Worm (Caenorhabditis elegans) whole organism, L1 larva: Measurements from ENCODE around the gene lec-1.
A peak's percentile ranks its signal among the peaks of the same experiment; 100 is the strongest.

ENCODE experiments used
- C04F5.9 ChIP-seq: sonication (generic microtip); optimal IDR thresholded peaks from 2 replicates; lab custom pipeline; 2016; ENCODE audit warnings: missing genetic modification characterization, missing compliant biosample characterization
- C16A3.4 ChIP-seq: fragments of 150-350 bp; optimal IDR thresholded peaks from 2 replicates; lab custom pipeline; 2014; ENCODE audit warnings: missing biosample characterization, missing genetic modification characterization
- C34B4.2 ChIP-seq: sonication (generic microtip); optimal IDR thresholded peaks from 2 replicates; lab custom pipeline; 2017; ENCODE audit warnings: mild to moderate bottlenecking, missing genetic modification characterization, missing compliant biosample characterization
- F16B12.6 ChIP-seq: fragments of 150-350 bp; optimal IDR thresholded peaks from 2 replicates; lab custom pipeline; 2014; ENCODE audit warnings: missing biosample characterization, missing genetic modification characterization
- aly-2 ChIP-seq: fragments of 150-350 bp; optimal IDR thresholded peaks from 2 replicates; lab custom pipeline; 2014; ENCODE audit warnings: missing biosample characterization, missing genetic modification characterization
- ama-1 ChIP-seq: fragments of 150-350 bp; optimal IDR thresholded peaks from 2 replicates; lab custom pipeline; 2014
- blmp-1 ChIP-seq: fragments of 150-350 bp; optimal IDR thresholded peaks from 2 replicates; lab custom pipeline; 2014; ENCODE audit warnings: missing biosample characterization, missing genetic modification characterization
- ceh-8 ChIP-seq: fragments of 200-800 bp; sonication (Bioruptor generic); optimal IDR thresholded peaks from 2 replicates; lab custom pipeline; 2018; ENCODE audit warnings: mild to moderate bottlenecking, missing genetic modification characterization, moderate library complexity, missing compliant biosample characterization
- ceh-82 ChIP-seq, 3 experiments: fragments of 150-350 bp in 1 of 3; sonication (generic microtip) in 2 of 3; optimal IDR thresholded peaks; 2 replicates each; lab custom pipeline; 2014 to 2017; ENCODE audit warnings: missing biosample characterization in 3 of 3, missing genetic modification characterization in 3 of 3
- ceh-88 ChIP-seq: fragments of 200-800 bp; sonication (Bioruptor generic); IDR thresholded peaks from 2 replicates; pipeline ENCODE4 v1.3.6; 2022; ENCODE audit warnings: missing genetic modification characterization, missing compliant biosample characterization
- ces-1 ChIP-seq: fragments of 150-350 bp; optimal IDR thresholded peaks from 2 replicates; lab custom pipeline; 2014; ENCODE audit warnings: missing biosample characterization, missing genetic modification reagents, missing genetic modification characterization
- dpl-1 ChIP-seq, 3 experiments: fragments of 150-350 bp in 2 of 3; sonication (generic microtip) in 1 of 3; optimal IDR thresholded peaks; 2 replicates each; lab custom pipeline; 2014 to 2017; ENCODE audit warnings: missing biosample characterization in 3 of 3, missing genetic modification characterization in 3 of 3, missing genetic modification reagents in 3 of 3
- dsc-1 ChIP-seq: sonication (generic microtip); optimal IDR thresholded peaks from 2 replicates; lab custom pipeline; 2016; ENCODE audit warnings: mild to moderate bottlenecking, missing genetic modification characterization, missing compliant biosample characterization
- efl-1 ChIP-seq, 4 experiments: fragments of 150-350 bp; optimal IDR thresholded peaks in 3 of 4; peaks in 1 of 4; 1 replicate in 1 of 4; 2 replicates in 3 of 4; lab custom pipeline; 2014; ENCODE audit warnings: missing biosample characterization in 2 of 4, missing genetic modification characterization in 2 of 4, missing genetic modification reagents in 2 of 4
- egl-13 ChIP-seq: sonication (generic microtip); optimal IDR thresholded peaks from 2 replicates; lab custom pipeline; 2016; ENCODE audit warnings: missing genotype, missing genetic modification reagents, missing genetic modification characterization, missing compliant biosample characterization
- egl-27 ChIP-seq, 2 experiments: fragments of 150-350 bp in 1 of 2; sonication (generic microtip); optimal IDR thresholded peaks; 3 replicates each; lab custom pipeline; 2017 to 2018; ENCODE audit warnings: missing biosample characterization in 2 of 2, missing genetic modification characterization in 2 of 2, missing genetic modification reagents in 2 of 2
- elt-2 ChIP-seq: sonication (generic microtip); optimal IDR thresholded peaks from 2 replicates; lab custom pipeline; 2016; ENCODE audit warnings: missing genetic modification characterization, mild to moderate bottlenecking, inconsistent platforms, missing compliant biosample characterization, missing genetic modification reagents
- ets-5 ChIP-seq: fragments of 200-800 bp; sonication (Bioruptor generic); IDR thresholded peaks from 2 replicates; pipeline ENCODE4 v1.3.6; 2022; ENCODE audit warnings: missing genetic modification characterization, missing compliant biosample characterization
- fkh-10 ChIP-seq: sonication (generic microtip); optimal IDR thresholded peaks from 2 replicates; lab custom pipeline; 2017; ENCODE audit warnings: missing biosample characterization, missing genetic modification reagents, missing genetic modification characterization
- fkh-8 ChIP-seq: sonication (generic microtip); optimal IDR thresholded peaks from 2 replicates; lab custom pipeline; 2016; ENCODE audit warnings: mild to moderate bottlenecking, missing genetic modification characterization, missing compliant biosample characterization
- irx-1 ChIP-seq: sonication (generic microtip); optimal IDR thresholded peaks from 2 replicates; lab custom pipeline; 2016; ENCODE audit warnings: missing genetic modification characterization, missing compliant biosample characterization
- lin-14 ChIP-seq: fragments of 200-800 bp; sonication (Bioruptor generic); optimal IDR thresholded peaks from 2 replicates; lab custom pipeline; 2018; ENCODE audit warnings: mild to moderate bottlenecking, missing genetic modification characterization, moderate library complexity, missing compliant biosample characterization
- lin-35 ChIP-seq, 2 experiments: fragments of 150-350 bp; optimal IDR thresholded peaks; 2 replicates each; lab custom pipeline; 2014; ENCODE audit warnings: missing biosample characterization in 2 of 2, missing genetic modification characterization in 2 of 2, missing genetic modification reagents in 2 of 2
- lsy-2 ChIP-seq, 2 experiments: fragments of 150-350 bp; optimal IDR thresholded peaks; 2 replicates each; lab custom pipeline; 2014; ENCODE audit warnings: missing biosample characterization in 2 of 2, missing genetic modification characterization in 2 of 2
- mab-9 ChIP-seq: fragments of 200-800 bp; sonication (Bioruptor generic); IDR thresholded peaks from 2 replicates; pipeline ENCODE4 v1.3.6; 2022; ENCODE audit warnings: missing genetic modification reagents, missing genetic modification characterization, missing compliant biosample characterization
- mef-2 ChIP-seq: fragments of 150-350 bp; optimal IDR thresholded peaks from 2 replicates; lab custom pipeline; 2014; ENCODE audit warnings: missing biosample characterization, missing genetic modification characterization
- nhr-11 ChIP-seq: fragments of 150-350 bp; optimal IDR thresholded peaks from 2 replicates; lab custom pipeline; 2014; ENCODE audit warnings: missing biosample characterization, missing genetic modification characterization
- nhr-20 ChIP-seq: sonication (generic microtip); optimal IDR thresholded peaks from 2 replicates; lab custom pipeline; 2016; ENCODE audit warnings: mild to moderate bottlenecking, missing genetic modification characterization, missing compliant biosample characterization
- nhr-47 ChIP-seq: sonication (generic microtip); optimal IDR thresholded peaks from 2 replicates; lab custom pipeline; 2016; ENCODE audit warnings: mild to moderate bottlenecking, missing genetic modification characterization, moderate library complexity, missing compliant biosample characterization
- nhr-71 ChIP-seq: sonication (generic microtip); optimal IDR thresholded peaks from 2 replicates; lab custom pipeline; 2016; ENCODE audit warnings: mild to moderate bottlenecking, missing genetic modification characterization, moderate library complexity, missing compliant biosample characterization
- nhr-76 ChIP-seq: sonication (generic microtip); optimal IDR thresholded peaks from 2 replicates; lab custom pipeline; 2017; ENCODE audit warnings: missing biosample characterization, missing genetic modification characterization
- nhr-77 ChIP-seq: fragments of 150-350 bp; optimal IDR thresholded peaks from 2 replicates; lab custom pipeline; 2014; ENCODE audit warnings: missing biosample characterization, missing genetic modification characterization
- nhr-84 ChIP-seq: sonication (generic microtip); optimal IDR thresholded peaks from 2 replicates; lab custom pipeline; 2017; ENCODE audit warnings: missing biosample characterization, missing genetic modification characterization
- nhr-90 ChIP-seq: sonication (generic microtip); optimal IDR thresholded peaks from 2 replicates; lab custom pipeline; 2016; ENCODE audit warnings: mild to moderate bottlenecking, missing genetic modification characterization, missing compliant biosample characterization; ENCODE audit not compliant: poor library complexity
- pag-3 ChIP-seq: sonication (generic microtip); optimal IDR thresholded peaks from 2 replicates; lab custom pipeline; 2017; ENCODE audit warnings: missing genetic modification characterization, mild to moderate bottlenecking, missing compliant biosample characterization, antibody characterized with exemption, borderline replicate concordance; ENCODE audit not compliant: insufficient read depth
- pax-3 ChIP-seq: fragments of 200-800 bp; sonication (Bioruptor generic); optimal IDR thresholded peaks from 2 replicates; lab custom pipeline; 2018; ENCODE audit warnings: mild to moderate bottlenecking, missing genetic modification characterization, moderate library complexity, missing compliant biosample characterization
- pqm-1 ChIP-seq: sonication (generic microtip); optimal IDR thresholded peaks from 3 replicates; lab custom pipeline; 2017; ENCODE audit warnings: missing biosample characterization, missing genetic modification characterization
- skn-1 ChIP-seq: fragments of 150-350 bp; optimal IDR thresholded peaks from 2 replicates; lab custom pipeline; 2014; ENCODE audit warnings: missing biosample characterization, missing genetic modification characterization
- sox-4 ChIP-seq: sonication (generic microtip); optimal IDR thresholded peaks from 2 replicates; lab custom pipeline; 2016; ENCODE audit warnings: missing genetic modification characterization, missing compliant biosample characterization
- sptf-1 ChIP-seq: fragments of 150-350 bp; optimal IDR thresholded peaks from 2 replicates; lab custom pipeline; 2014; ENCODE audit warnings: missing biosample characterization, missing genetic modification characterization
- sup-37 ChIP-seq: fragments of 200-800 bp; sonication (Bioruptor generic); optimal IDR thresholded peaks from 2 replicates; lab custom pipeline; 2018; ENCODE audit warnings: mild to moderate bottlenecking, missing genetic modification characterization, missing compliant biosample characterization
- tbx-2 ChIP-seq: sonication (generic microtip); optimal IDR thresholded peaks from 2 replicates; lab custom pipeline; 2016; ENCODE audit warnings: missing genetic modification characterization, missing compliant biosample characterization
- tlp-1 ChIP-seq: fragments of 150-350 bp; optimal IDR thresholded peaks from 2 replicates; lab custom pipeline; 2014; ENCODE audit warnings: missing biosample characterization, missing genetic modification characterization
- unc-130 ChIP-seq: fragments of 150-350 bp; optimal IDR thresholded peaks from 2 replicates; lab custom pipeline; 2017; ENCODE audit warnings: missing biosample characterization, missing genetic modification characterization, inconsistent platforms
- unc-86 ChIP-seq: sonication (generic microtip); optimal IDR thresholded peaks from 2 replicates; lab custom pipeline; 2016; ENCODE audit warnings: missing genetic modification characterization, missing compliant biosample characterization
- zip-4 ChIP-seq: fragments of 200-800 bp; sonication (Bioruptor generic); optimal IDR thresholded peaks from 2 replicates; lab custom pipeline; 2018; ENCODE audit warnings: mild to moderate bottlenecking, missing genetic modification characterization, moderate library complexity, missing compliant biosample characterization
- ztf-11 ChIP-seq, 2 experiments: sonication (generic microtip); optimal IDR thresholded peaks; 2 replicates each; lab custom pipeline; 2016 to 2017; ENCODE audit warnings: missing genetic modification characterization in 2 of 2, missing biosample characterization in 1 of 2, missing compliant biosample characterization in 1 of 2
- ztf-4 ChIP-seq: fragments of 150-350 bp; optimal IDR thresholded peaks from 2 replicates; lab custom pipeline; 2014; ENCODE audit warnings: missing biosample characterization, missing genetic modification characterization

Gene lec-1

DNA sequence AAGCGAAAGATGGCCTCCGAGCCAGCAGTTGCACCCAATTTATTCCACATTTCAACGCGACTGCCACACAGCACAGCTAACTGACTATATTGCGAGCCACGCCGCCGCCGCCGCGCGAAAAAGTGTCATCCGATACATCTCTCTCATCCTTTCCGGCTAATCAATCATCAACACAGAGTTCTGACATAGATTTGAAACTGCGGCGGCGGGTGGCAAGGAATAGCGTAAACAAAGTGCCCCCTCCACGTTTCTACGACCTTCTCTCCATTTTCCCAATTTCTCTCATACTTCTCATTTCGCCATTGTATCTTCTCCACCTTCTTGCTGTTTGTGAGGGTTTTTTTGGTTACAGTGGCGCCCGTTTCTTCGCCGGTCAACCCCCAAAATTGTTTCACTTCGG, 6.0 kb upstream of the lec-1 start (continued):
- TF ChIP-seq nhr-20 (tag; lab: Kevin White, UChicago) (peak; percentile 46), sox-4 (tag; lab: Kevin White, UChicago) (no peak), tbx-2 (peak; percentile 25), fkh-10 (GFP tag; lab: Kevin White, UChicago) (no peak), blmp-1 (peak; percentile 63), lsy-2 (tag; optimal IDR thresholded peaks at IDR 0.05; lab: Kevin White, UChicago) (peak in 1 of 2 experiments; percentile 28)
- TF ChIP-seq, all 84 proteins: peak for 23

DNA sequence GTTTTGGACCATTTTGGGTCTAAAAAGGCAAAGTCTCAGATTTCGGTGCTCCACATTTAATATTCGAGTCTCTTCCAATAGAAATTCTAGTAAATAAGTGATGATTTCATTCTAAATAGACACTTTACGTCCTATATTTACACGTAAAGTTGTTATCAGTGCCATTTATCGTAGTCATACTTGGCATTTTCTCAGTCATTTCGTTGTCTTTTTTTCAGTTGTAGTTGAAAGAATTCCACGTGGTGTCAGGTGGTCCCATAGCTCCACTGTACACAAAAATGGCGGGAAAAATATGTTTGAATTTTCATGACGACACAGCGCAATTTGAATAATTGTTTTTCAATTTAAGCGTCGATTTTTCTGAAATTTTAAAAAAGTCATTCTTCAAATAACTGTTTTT, 4.9 kb upstream of the lec-1 start:
- peak; percentile 6 for TF ChIP-seq nhr-71 (tag; lab: Kevin White, UChicago)
- peak in 1 of 2 experiments; percentile 59 for TF ChIP-seq lin-35 (GFP tag; optimal IDR thresholded peaks at IDR 0.05; lab: Kevin White, UChicago)
- no peak for TF ChIP-seq ztf-11 (tag; optimal IDR thresholded peaks at IDR 0.05; lab: Kevin White, UChicago)
- no peak for TF ChIP-seq egl-13 (tag; lab: Kevin White, UChicago)
- TF ChIP-seq mef-2 (tag; lab: Kevin White, UChicago): no peak
- peak; percentile 50 for TF ChIP-seq elt-2 (tag; lab: Kevin White, UChicago)

- TF ChIP-seq blmp-1 (peak; percentile 95), unc-130 (tag; lab: Kevin White, UChicago) (no peak), egl-13 (tag; lab: Kevin White, UChicago) (no peak), zip-4 (GFP tag; lab: Kevin White, UChicago) (no peak), ets-5 (GFP tag; lab: Robert Waterston, UW) (no peak), fkh-8 (tag; lab: Kevin White, UChicago) (peak; percentile 15), sptf-1 (no peak), C34B4.2 (no peak), ztf-11 (tag; optimal IDR thresholded peaks at IDR 0.05; lab: Kevin White, UChicago) (no peak), sup-37 (no peak), elt-2 (tag; lab: Kevin White, UChicago) (no peak), nhr-84 (tag; lab: Kevin White, UChicago) (no peak), nhr-90 (tag; lab: Kevin White, UChicago) (no peak), tlp-1 (tag; lab: Kevin White, UChicago) (no peak), efl-1 (optimal IDR thresholded peaks at IDR 0.05; lab: Kevin White, UChicago) (no peak), efl-1 (GFP tag; optimal IDR thresholded peaks at IDR 0.05 in 1 of 2; lab: Kevin White, UChicago) (peak; percentile 3 to 91), lsy-2 (tag; optimal IDR thresholded peaks at IDR 0.05; lab: Kevin White, UChicago) (no peak), nhr-11 (tag; lab: Kevin White, UChicago) (no peak), ceh-8 (GFP tag; lab: Kevin White, UChicago) (no peak), ceh-88 (GFP tag; lab: Robert Waterston, UW) (no peak), C04F5.9 (tag; lab: Kevin White, UChicago) (no peak), fkh-10 (GFP tag; lab: Kevin White, UChicago) (no peak), nhr-77 (tag; lab: Kevin White, UChicago) (no peak), mab-9 (GFP tag; lab: Robert Waterston, UW) (no peak), aly-2 (tag; lab: Kevin White, UChicago) (no peak), egl-27 (tag; optimal IDR thresholded peaks at IDR 0.05; lab: Kevin White, UChicago) (no peak), nhr-76 (tag; lab: Kevin White, UChicago) (no peak), pag-3 (tag; lab: Kevin White, UChicago) (no peak), pqm-1 (no peak), skn-1 (tag; lab: Kevin White, UChicago) (no peak), ceh-82 (tag; optimal IDR thresholded peaks at IDR 0.05; lab: Kevin White, UChicago) (no peak), ces-1 (GFP tag; lab: Kevin White, UChicago) (no peak), ztf-4 (tag; lab: Kevin White, UChicago) (no peak), ama-1 (no peak), dpl-1 (GFP tag; optimal IDR thresholded peaks at IDR 0.05; lab: Kevin White, UChicago) (peak in 1 of 3 experiments; percentile 28), irx-1 (peak; percentile 2), lin-14 (peak; percentile 75), C16A3.4 (tag; lab: Kevin White, UChicago) (no peak), dsc-1 (tag; lab: Kevin White, UChicago) (peak; percentile 75), nhr-47 (tag; lab: Kevin White, UChicago) (no peak), F16B12.6 (tag; lab: Kevin White, UChicago) (no peak), unc-86 (tag; lab: Kevin White, UChicago) (no peak), pax-3 (tag; lab: Kevin White, UChicago) (no peak)
Measured at ce11 chrII:13193563-13194103, 1.7 kb upstream of the lec-1 start.
